Worm (Caenorhabditis elegans) whole organism, L4 larva: Measurements from ENCODE around the gene B0252.5.

ENCODE experiments used
- F10B5.3 ChIP-seq: sonication (generic microtip); optimal IDR thresholded peaks from 2 replicates; lab custom pipeline; 2016; ENCODE audit warnings: mild to moderate bottlenecking, missing genetic modification characterization, missing compliant biosample characterization
- F44E2.7 ChIP-seq: fragments of 200-800 bp; sonication (Bioruptor generic); IDR thresholded peaks from 2 replicates; pipeline ENCODE4 v2.1.2; 2022; ENCODE audit warnings: missing genetic modification characterization, missing compliant biosample characterization
- R02D3.7 ChIP-seq: fragments of 150-350 bp; sonication (generic microtip); optimal IDR thresholded peaks from 3 replicates; lab custom pipeline; 2014; ENCODE audit warnings: missing biosample characterization, missing genetic modification characterization
- T26A8.4 ChIP-seq: fragments of 200-800 bp; sonication (Bioruptor generic); IDR thresholded peaks from 2 replicates; pipeline ENCODE4 v1.3.6; 2022; ENCODE audit warnings: missing genetic modification characterization, missing compliant biosample characterization
- Y105C5A.15 ChIP-seq: fragments of 200-800 bp; sonication (Bioruptor generic); IDR thresholded peaks from 2 replicates; pipeline ENCODE4 v1.3.6; 2022; ENCODE audit warnings: missing genetic modification characterization, missing compliant biosample characterization
- aha-1 ChIP-seq: fragments of 150-350 bp; peaks from one replicate; lab custom pipeline; 2014; ENCODE audit warnings: missing biosample characterization, missing genetic modification characterization
- attf-4 ChIP-seq: sonication (generic microtip); optimal IDR thresholded peaks from 3 replicates; lab custom pipeline; 2017; ENCODE audit warnings: missing biosample characterization, missing genetic modification characterization
- ces-1 ChIP-seq: fragments of 150-350 bp; sonication (generic microtip); optimal IDR thresholded peaks from 4 replicates; lab custom pipeline; 2014; ENCODE audit warnings: missing biosample characterization, missing genetic modification reagents, missing genetic modification characterization
- cey-2 ChIP-seq: sonication (generic microtip); optimal IDR thresholded peaks from 3 replicates; lab custom pipeline; 2017; ENCODE audit warnings: missing genetic modification characterization, mild to moderate bottlenecking, missing compliant biosample characterization, antibody characterized with exemption, borderline replicate concordance; ENCODE audit not compliant: insufficient read depth
- ctbp-1 ChIP-seq: fragments of 200-800 bp; sonication (Bioruptor generic); IDR thresholded peaks from 2 replicates; pipeline ENCODE4 v1.3.6; 2022; ENCODE audit warnings: missing genetic modification reagents, missing genetic modification characterization, missing compliant biosample characterization
- daf-12 ChIP-seq: fragments of 150-350 bp; optimal IDR thresholded peaks from 2 replicates; lab custom pipeline; 2014; ENCODE audit warnings: missing biosample characterization, missing genetic modification reagents, missing genetic modification characterization
- daf-16 ChIP-seq, 3 experiments: sonication (generic microtip); optimal IDR thresholded peaks; 2 replicates each; lab custom pipeline; 2016 to 2017; ENCODE audit warnings: missing genetic modification characterization in 3 of 3, missing genetic modification reagents in 3 of 3, mild to moderate bottlenecking in 2 of 3, missing compliant biosample characterization in 2 of 3, missing biosample characterization in 1 of 3, moderate library complexity in 1 of 3
- dmd-8 ChIP-seq: fragments of 200-800 bp; sonication (Bioruptor generic); IDR thresholded peaks from 2 replicates; pipeline ENCODE4 v1.3.6; 2022; ENCODE audit warnings: missing genetic modification characterization, missing compliant biosample characterization
- dve-1 ChIP-seq: sonication (generic microtip); optimal IDR thresholded peaks from 2 replicates; lab custom pipeline; 2017; ENCODE audit warnings: antibody characterized with exemption, mild to moderate bottlenecking, missing genetic modification characterization, missing compliant biosample characterization; ENCODE audit not compliant: insufficient read depth
- egl-43 ChIP-seq: fragments of 200-800 bp; sonication (Bioruptor generic); IDR thresholded peaks from 2 replicates; pipeline ENCODE4 v1.3.6; 2022; ENCODE audit warnings: missing genetic modification reagents, missing genetic modification characterization, missing compliant biosample characterization
- fkh-10 ChIP-seq: fragments of 150-350 bp; optimal IDR thresholded peaks from 2 replicates; lab custom pipeline; 2014; ENCODE audit warnings: missing biosample characterization, missing genetic modification reagents, missing genetic modification characterization
- fos-1 ChIP-seq: fragments of 150-350 bp; optimal IDR thresholded peaks from 2 replicates; lab custom pipeline; 2014; ENCODE audit warnings: missing biosample characterization, missing genetic modification characterization
- gei-8 ChIP-seq: fragments of 200-800 bp; sonication (Bioruptor generic); optimal IDR thresholded peaks from 2 replicates; lab custom pipeline; 2018; ENCODE audit warnings: mild to moderate bottlenecking, missing genetic modification characterization, missing compliant biosample characterization
- hlh-11 ChIP-seq: fragments of 200-800 bp; sonication (Bioruptor generic); optimal IDR thresholded peaks from 2 replicates; lab custom pipeline; 2018; ENCODE audit warnings: mild to moderate bottlenecking, missing genetic modification characterization, missing compliant biosample characterization
- hlh-30 ChIP-seq: sonication (generic microtip); optimal IDR thresholded peaks from 2 replicates; lab custom pipeline; 2017; ENCODE audit warnings: antibody characterized with exemption, mild to moderate bottlenecking, missing genetic modification characterization, missing compliant biosample characterization; ENCODE audit not compliant: insufficient read depth
- lin-1 ChIP-seq: fragments of 200-800 bp; sonication (Bioruptor generic); IDR thresholded peaks from 2 replicates; pipeline ENCODE4 v1.3.6; 2022; ENCODE audit warnings: missing genetic modification reagents, missing genetic modification characterization, missing compliant biosample characterization
- lin-15B ChIP-seq: fragments of 150-350 bp; sonication (generic microtip); optimal IDR thresholded peaks from 3 replicates; lab custom pipeline; 2014; ENCODE audit warnings: missing biosample characterization, missing genetic modification characterization
- lin-29 ChIP-seq: fragments of 200-800 bp; sonication (Bioruptor generic); IDR thresholded peaks from 2 replicates; pipeline ENCODE4 v1.3.6; 2022; ENCODE audit warnings: missing genetic modification reagents, missing genetic modification characterization, missing compliant biosample characterization
- lin-39 ChIP-seq: fragments of 150-350 bp; optimal IDR thresholded peaks from 2 replicates; lab custom pipeline; 2014; ENCODE audit warnings: missing biosample characterization, missing genetic modification reagents, missing genetic modification characterization
- lir-3 ChIP-seq: sonication (generic microtip); optimal IDR thresholded peaks from 2 replicates; lab custom pipeline; 2016; ENCODE audit warnings: mild to moderate bottlenecking, missing genetic modification characterization, missing compliant biosample characterization
- mdl-1 ChIP-seq, 2 experiments: fragments of 150-350 bp in 1 of 2; sonication (generic microtip) in 1 of 2; optimal IDR thresholded peaks; 2 replicates each; lab custom pipeline; 2014 to 2017; ENCODE audit warnings: missing biosample characterization in 2 of 2, missing genetic modification characterization in 2 of 2
- mdt-29 ChIP-seq: fragments of 200-800 bp; sonication (Bioruptor generic); IDR thresholded peaks from 2 replicates; pipeline ENCODE4 v1.3.6; 2022; ENCODE audit warnings: missing genetic modification reagents, missing genetic modification characterization, missing compliant biosample characterization
- mxl-2 ChIP-seq: fragments of 200-800 bp; sonication (Bioruptor generic); conservative IDR thresholded peaks from 2 replicates; pipeline ENCODE4 v1.3.6; 2022; ENCODE audit warnings: missing genetic modification reagents, missing genetic modification characterization, missing compliant biosample characterization
- mxl-3 ChIP-seq: fragments of 200-800 bp; sonication (Bioruptor generic); optimal IDR thresholded peaks from 2 replicates; lab custom pipeline; 2018; ENCODE audit warnings: mild to moderate bottlenecking, missing genetic modification characterization, missing compliant biosample characterization
- nhr-10 ChIP-seq: fragments of 150-350 bp; optimal IDR thresholded peaks from 2 replicates; lab custom pipeline; 2014; ENCODE audit warnings: missing biosample characterization, missing genetic modification characterization
- nhr-102 ChIP-seq: sonication (generic microtip); optimal IDR thresholded peaks from 2 replicates; lab custom pipeline; 2016; ENCODE audit warnings: mild to moderate bottlenecking, missing genetic modification characterization, moderate library complexity, missing compliant biosample characterization
- nhr-11 ChIP-seq: fragments of 150-350 bp; optimal IDR thresholded peaks from 2 replicates; lab custom pipeline; 2014; ENCODE audit warnings: missing biosample characterization, missing genetic modification characterization
- nhr-237 ChIP-seq: sonication (generic microtip); optimal IDR thresholded peaks from 2 replicates; lab custom pipeline; 2017; ENCODE audit warnings: missing biosample characterization, missing genetic modification characterization
- nhr-25 ChIP-seq: sonication (generic microtip); optimal IDR thresholded peaks from 2 replicates; lab custom pipeline; 2017; ENCODE audit warnings: missing genetic modification characterization, mild to moderate bottlenecking, missing compliant biosample characterization, antibody characterized with exemption, moderate library complexity, borderline replicate concordance; ENCODE audit not compliant: insufficient read depth
- nhr-41 ChIP-seq: fragments of 200-800 bp; sonication (Bioruptor generic); IDR thresholded peaks from 2 replicates; pipeline ENCODE4 v1.3.6; 2022; ENCODE audit warnings: missing genetic modification reagents, missing genetic modification characterization, missing compliant biosample characterization
- nhr-42 ChIP-seq: fragments of 200-800 bp; sonication (Bioruptor generic); IDR thresholded peaks from 2 replicates; pipeline ENCODE4 v1.3.6; 2022; ENCODE audit warnings: missing genetic modification characterization, missing compliant biosample characterization
- nhr-6 ChIP-seq: fragments of 150-350 bp; optimal IDR thresholded peaks from 2 replicates; lab custom pipeline; 2014; ENCODE audit warnings: missing biosample characterization, missing genetic modification characterization
- nhr-77 ChIP-seq: fragments of 150-350 bp; optimal IDR thresholded peaks from 2 replicates; lab custom pipeline; 2014; ENCODE audit warnings: missing biosample characterization, missing genetic modification characterization
- pqm-1 ChIP-seq: sonication (generic microtip); optimal IDR thresholded peaks from 2 replicates; lab custom pipeline; 2017; ENCODE audit warnings: missing biosample characterization, missing genetic modification characterization
- set-16 ChIP-seq: fragments of 200-800 bp; sonication (Bioruptor generic); IDR thresholded peaks from 2 replicates; pipeline ENCODE4 v1.3.6; 2022; ENCODE audit warnings: missing genetic modification reagents, missing genetic modification characterization, missing compliant biosample characterization
- skn-1 ChIP-seq: fragments of 150-350 bp; optimal IDR thresholded peaks from 2 replicates; lab custom pipeline; 2014; ENCODE audit warnings: missing biosample characterization, missing genetic modification characterization
- snpc-1.2 ChIP-seq: fragments of 200-800 bp; sonication (Bioruptor generic); IDR thresholded peaks from 2 replicates; pipeline ENCODE4 v1.3.6; 2022; ENCODE audit warnings: missing genetic modification reagents, missing genetic modification characterization, missing compliant biosample characterization
- snpc-4 ChIP-seq: fragments of 150-350 bp; optimal IDR thresholded peaks from 2 replicates; lab custom pipeline; 2014; ENCODE audit warnings: missing biosample characterization, missing genetic modification characterization
- spr-1 ChIP-seq: sonication (generic microtip); optimal IDR thresholded peaks from 2 replicates; lab custom pipeline; 2016; ENCODE audit warnings: mild to moderate bottlenecking, missing genetic modification characterization, missing compliant biosample characterization
- tag-97 ChIP-seq: fragments of 200-800 bp; sonication (Bioruptor generic); IDR thresholded peaks from 2 replicates; pipeline ENCODE4 v1.3.6; 2022; ENCODE audit warnings: missing genetic modification characterization, missing compliant biosample characterization
- unc-130 ChIP-seq: sonication (generic microtip); optimal IDR thresholded peaks from 2 replicates; lab custom pipeline; 2016; ENCODE audit warnings: missing genetic modification reagents, missing genetic modification characterization, missing compliant biosample characterization
- unc-39 ChIP-seq: sonication (generic microtip); optimal IDR thresholded peaks from 2 replicates; lab custom pipeline; 2017; ENCODE audit warnings: missing biosample characterization, missing genetic modification characterization
- unc-62 ChIP-seq, 3 experiments: fragments of 150-350 bp in 1 of 3; sonication (generic microtip); optimal IDR thresholded peaks in 2 of 3; peaks in 1 of 3; 1 replicate in 1 of 3; 2 replicates in 2 of 3; lab custom pipeline; 2014 to 2017; ENCODE audit warnings: missing biosample characterization in 3 of 3, missing genetic modification characterization in 3 of 3, missing genetic modification reagents in 3 of 3, missing genotype in 1 of 3
- zfp-3 ChIP-seq: fragments of 200-800 bp; sonication (Bioruptor generic); conservative IDR thresholded peaks from 2 replicates; pipeline ENCODE4 v1.3.6; 2022; ENCODE audit warnings: missing genetic modification reagents, missing genetic modification characterization, missing compliant biosample characterization
- ztf-7 ChIP-seq: fragments of 150-350 bp; optimal IDR thresholded peaks from 2 replicates; lab custom pipeline; 2014; ENCODE audit warnings: missing biosample characterization, missing genetic modification characterization

B0252.5 gene

DNA sequence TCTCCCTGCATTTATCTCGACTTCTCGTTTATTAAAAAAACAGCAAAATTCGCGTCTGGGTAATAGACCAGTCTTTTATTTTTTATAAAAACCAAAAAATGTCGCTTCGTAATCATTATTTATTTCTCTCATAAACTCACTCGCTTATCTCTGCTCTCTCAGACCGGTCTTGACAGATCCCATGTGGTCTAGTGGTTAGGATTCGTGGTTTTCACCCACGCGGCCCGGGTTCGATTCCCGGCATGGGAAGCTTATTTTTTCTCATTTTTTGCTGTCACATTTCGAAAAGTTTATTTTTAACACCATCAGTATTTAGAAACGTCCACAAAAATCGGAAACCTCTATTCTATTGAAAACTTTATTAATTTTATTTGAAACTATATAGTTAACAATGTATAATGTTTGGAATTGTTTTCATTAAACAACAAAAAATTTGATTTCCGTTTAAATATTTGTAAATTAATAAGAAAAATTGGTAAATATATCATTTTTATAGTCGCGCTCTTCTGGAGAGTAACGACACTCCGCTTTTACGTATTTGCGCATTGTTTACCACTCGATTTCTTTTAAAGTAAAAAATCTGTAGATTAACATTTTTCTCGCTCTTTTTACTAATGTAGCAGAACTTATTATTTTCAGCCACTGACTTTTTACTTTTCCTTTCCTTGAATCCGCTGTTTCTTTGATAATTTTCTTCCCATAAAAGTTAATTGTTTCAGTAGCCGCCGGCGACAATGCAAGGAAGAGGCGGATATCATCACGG, 20.5 kb downstream of the B0252.5 start, which contains the start of gene hrpl-1 (continued):
- TF ChIP-seq T26A8.4 (no peak), lir-3 (tag; lab: Kevin White, UChicago) (no peak), lin-15B (no peak), egl-43 (peak; percentile 71), nhr-102 (tag; lab: Kevin White, UChicago) (no peak), mdt-29 (GFP tag; lab: Robert Waterston, UW) (no peak), ces-1 (no peak), spr-1 (tag; lab: Kevin White, UChicago) (no peak), nhr-10 (tag; lab: Kevin White, UChicago) (no peak), lin-29 (no peak), aha-1 (tag; lab: Kevin White, UChicago) (peak; percentile 41), hlh-11 (tag; lab: Kevin White, UChicago) (peak; percentile 3), mdl-1 (tag; optimal IDR thresholded peaks at IDR 0.05; lab: Kevin White, UChicago) (no peak), unc-130 (GFP tag; lab: Kevin White, UChicago) (no peak), Y105C5A.15 (no peak), daf-12 (tag; lab: Kevin White, UChicago) (no peak), gei-8 (GFP tag; lab: Kevin White, UChicago) (no peak), nhr-77 (tag; lab: Kevin White, UChicago) (no peak), tag-97 (GFP tag; lab: Robert Waterston, UW) (no peak), dve-1 (tag; lab: Kevin White, UChicago) (peak; percentile 33), dmd-8 (GFP tag; lab: Robert Waterston, UW) (0 out of 2 replicates have a peak, but pooled peaks have one; percentile 42), attf-4 (tag; lab: Kevin White, UChicago) (no peak), snpc-1.2 (GFP tag; lab: Robert Waterston, UW) (no peak), nhr-6 (no peak), nhr-41 (no peak), cey-2 (tag; lab: Kevin White, UChicago) (no peak), snpc-4 (tag; lab: Kevin White, UChicago) (no peak), nhr-11 (tag; lab: Kevin White, UChicago) (no peak), F10B5.3 (no peak), ctbp-1 (GFP tag; lab: Robert Waterston, UW) (peak; percentile 61), lin-39 (no peak), mxl-2 (GFP tag; lab: Robert Waterston, UW) (no peak), nhr-42 (GFP tag; lab: Robert Waterston, UW) (no peak), set-16 (no peak), hlh-30 (peak; percentile 54), nhr-25 (tag; lab: Kevin White, UChicago) (no peak), nhr-237 (tag; lab: Kevin White, UChicago) (no peak), zfp-3 (GFP tag; lab: Robert Waterston, UW) (no peak), skn-1 (no peak), unc-39 (no peak)

DNA sequence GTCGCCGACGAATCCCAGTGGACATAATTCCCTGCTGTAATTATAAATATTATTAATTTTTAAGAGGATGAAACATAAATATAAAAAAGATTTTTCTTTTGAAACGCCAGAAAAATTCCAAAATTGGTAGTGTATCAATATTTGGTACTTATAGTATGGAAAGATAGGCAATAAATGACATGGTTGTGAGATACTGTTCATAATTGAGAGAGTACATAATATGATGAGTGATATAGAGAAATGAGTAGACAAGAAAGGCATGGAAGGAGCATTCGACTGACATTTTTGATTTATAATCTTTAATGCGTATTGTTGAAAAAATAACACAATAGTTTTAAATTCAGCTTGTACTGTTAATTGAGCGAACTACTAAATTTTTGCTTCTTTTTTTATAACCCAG, 21.2 kb downstream of the B0252.5 start, which contains the start of gene C44B7.11:
C44B7.11 (minus strand) TSS at position 34 of the 400 bp plus-strand sequence.
- no peak for TF ChIP-seq fkh-10 (GFP tag; lab: Kevin White, UChicago)
- TF ChIP-seq unc-39, result no peak
- peak; percentile 19 for TF ChIP-seq ztf-7
- no peak for TF ChIP-seq mxl-3 (GFP tag; lab: Kevin White, UChicago)
- TF ChIP-seq pqm-1 (tag; lab: Kevin White, UChicago), result peak; percentile 64
- TF ChIP-seq R02D3.7 (tag; lab: Kevin White, UChicago), result no peak
- TF ChIP-seq nhr-77 (tag; lab: Kevin White, UChicago), result no peak
- TF ChIP-seq mdt-29 (GFP tag; lab: Robert Waterston, UW), result no peak
- TF ChIP-seq cey-2 (tag; lab: Kevin White, UChicago), result no peak
- TF ChIP-seq F44E2.7 (GFP tag; lab: Robert Waterston, UW), result no peak
- no peak for TF ChIP-seq fos-1
- TF ChIP-seq lin-1 (GFP tag; lab: Robert Waterston, UW), result no peak
- TF ChIP-seq nhr-102 (tag; lab: Kevin White, UChicago), result no peak
- TF ChIP-seq dve-1 (tag; lab: Kevin White, UChicago), result peak; percentile 10
- TF ChIP-seq unc-62 (GFP tag; optimal IDR thresholded peaks at IDR 0.05 in 1 of 2; lab: Kevin White, UChicago), result no peak
- TF ChIP-seq unc-62 (tag; optimal IDR thresholded peaks at IDR 0.05; lab: Kevin White, UChicago), result no peak
- TF ChIP-seq daf-16 (GFP tag; optimal IDR thresholded peaks at IDR 0.05; lab: Kevin White, UChicago), result no peak
- peak; percentile 32 for TF ChIP-seq daf-16 (tag; optimal IDR thresholded peaks at IDR 0.05; lab: Kevin White, UChicago)
